Fruit fly (Drosophila melanogaster): ENCODE data around the gene ttm2.
A peak's percentile ranks its signal among the peaks of the same experiment; 100 is the strongest.

The ttm2 gene

DNA sequence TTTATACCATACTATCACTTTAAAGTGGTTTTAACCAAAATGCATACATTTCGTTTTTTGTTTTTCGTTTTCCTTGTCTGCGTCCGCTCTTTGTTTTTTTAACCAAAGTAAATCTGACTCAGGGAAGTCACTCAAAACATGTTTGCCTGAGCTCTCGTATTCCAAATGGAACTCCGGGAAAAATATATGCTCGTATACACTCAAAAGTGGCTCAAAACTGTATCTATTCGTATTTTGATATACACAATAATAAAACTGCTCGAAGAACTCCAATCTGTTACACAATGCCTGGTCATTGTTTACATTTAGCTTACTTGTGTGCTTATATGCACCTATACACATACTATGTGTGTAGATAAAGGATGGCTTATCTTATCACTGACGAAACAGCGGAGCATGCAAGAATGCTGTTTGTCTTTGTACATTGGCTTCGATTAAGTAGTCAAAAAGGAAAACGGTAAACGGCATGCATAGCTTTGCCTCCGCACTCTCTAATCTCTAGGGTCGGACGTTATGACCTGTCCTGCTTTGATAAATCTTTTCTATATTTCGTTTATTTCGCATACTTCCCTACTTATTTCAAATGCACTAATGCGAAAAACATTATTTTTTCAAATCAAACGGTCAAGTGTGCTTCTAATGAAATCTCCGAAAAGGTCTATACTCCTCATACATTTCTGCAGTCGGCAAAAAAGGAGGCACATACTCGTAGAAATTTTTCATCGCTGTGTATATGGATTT, 4.0 kb upstream of the ttm2 start, which contains the start of gene miple2 (continued):
- no peak for TF ChIP-seq dimm (GFP tag; IDR thresholded peaks at IDR 0.05)
- TF ChIP-seq Optix (GFP tag; IDR thresholded peaks at IDR 0.05), result no peak
- 0 out of 2 replicates have a peak, but pooled peaks have one; percentile 14 for TF ChIP-seq CG14441 (GFP tag; IDR thresholded peaks at IDR 0.05)
- TF ChIP-seq Dad (GFP tag; optimal IDR thresholded peaks at IDR 0.05), result no peak
- no peak for TF ChIP-seq gt (GFP tag; IDR thresholded peaks at IDR 0.05)
- no peak for TF ChIP-seq crp (GFP tag; optimal IDR thresholded peaks at IDR 0.05)
- no peak for TF ChIP-seq ttk (GFP tag; IDR thresholded peaks at IDR 0.05)
- no peak for TF ChIP-seq so (GFP tag; IDR thresholded peaks at IDR 0.05)
- TF ChIP-seq CG31224 (GFP tag; IDR thresholded peaks at IDR 0.05), result no peak
- no peak for TF ChIP-seq tgo (GFP tag; IDR thresholded peaks at IDR 0.05)
- no peak for TF ChIP-seq Abd-B (GFP tag; optimal IDR thresholded peaks at IDR 0.05)
- no peak for TF ChIP-seq CG7372 (GFP tag; IDR thresholded peaks at IDR 0.05)
- peak; percentile 1 for TF ChIP-seq CG30431 (GFP tag; optimal IDR thresholded peaks at IDR 0.05)
- TF ChIP-seq br (optimal IDR thresholded peaks at IDR 0.05), result no peak
- TF ChIP-seq CG1529 (GFP tag; optimal IDR thresholded peaks at IDR 0.05), result peak; percentile 55
- TF ChIP-seq CG12942 (GFP tag; optimal IDR thresholded peaks at IDR 0.05), result peak; percentile 21
- TF ChIP-seq Dref (GFP tag; IDR thresholded peaks at IDR 0.05), result no peak
- TF ChIP-seq CG15514 (GFP tag; optimal IDR thresholded peaks at IDR 0.05), result no peak
- TF ChIP-seq ham (GFP tag; IDR thresholded peaks at IDR 0.05), result no peak
- peak; percentile 37 for TF ChIP-seq CG33213 (GFP tag; optimal IDR thresholded peaks at IDR 0.05)
- no peak for TF ChIP-seq sna (GFP tag; IDR thresholded peaks at IDR 0.05; ENCODE audit: partially characterized antibody)
- no peak for TF ChIP-seq ewg (GFP tag; optimal IDR thresholded peaks at IDR 0.05)
- no peak for TF ChIP-seq Lim3 (GFP tag; IDR thresholded peaks at IDR 0.05)
- TF ChIP-seq vnd (GFP tag; IDR thresholded peaks at IDR 0.05; ENCODE audit: partially characterized antibody), result no peak
- no peak for TF ChIP-seq B-H2 (GFP tag; optimal IDR thresholded peaks at IDR 0.05)
- TF ChIP-seq CG12769 (tag; optimal IDR thresholded peaks at IDR 0.05), result peak; percentile 59
- no peak for TF ChIP-seq lov (optimal IDR thresholded peaks at IDR 0.05)
- TF ChIP-seq lov (GFP tag; IDR thresholded peaks at IDR 0.05), result no peak
- 0 out of 3 replicates have a peak, but pooled peaks have one; percentile 6 for TF ChIP-seq zfh1 (GFP tag; IDR thresholded peaks at IDR 0.05)
- no peak for TF ChIP-seq CG10462 (GFP tag; optimal IDR thresholded peaks at IDR 0.05)
- no peak for TF ChIP-seq NC2β (GFP tag; optimal IDR thresholded peaks at IDR 0.05)
- TF ChIP-seq CG7556 (GFP tag; optimal IDR thresholded peaks at IDR 0.05), result peak; percentile 79
- no peak for TF ChIP-seq Sox100B (GFP tag; optimal IDR thresholded peaks at IDR 0.05)
- TF ChIP-seq CG30020 (tag; optimal IDR thresholded peaks at IDR 0.05), result peak; percentile 13
- TF ChIP-seq stc (GFP tag; IDR thresholded peaks at IDR 0.05), result no peak
- TF ChIP-seq CG3838 (GFP tag; optimal IDR thresholded peaks at IDR 0.05), result no peak
- peak; percentile 84 for TF ChIP-seq sens (GFP tag)
- TF ChIP-seq CG17802 (tag; optimal IDR thresholded peaks at IDR 0.05), result no peak
- peak; percentile 69 for TF ChIP-seq CG2678 (tag; optimal IDR thresholded peaks at IDR 0.05)
- TF ChIP-seq CG32532 (GFP tag; IDR thresholded peaks at IDR 0.05), result no peak
- TF ChIP-seq cg (GFP tag; optimal IDR thresholded peaks at IDR 0.05), result peak; percentile 91
- no peak; the same call in 1 of the 2 replicates for TF ChIP-seq CG31441 (GFP tag; IDR thresholded peaks at IDR 0.05)
- no peak for TF ChIP-seq CG10366 (GFP tag; IDR thresholded peaks at IDR 0.05)
- peak; percentile 75 for TF ChIP-seq CG4328 (GFP tag; optimal IDR thresholded peaks at IDR 0.05)
- TF ChIP-seq crc (GFP tag; optimal IDR thresholded peaks at IDR 0.05), result peak; percentile 19
- TF ChIP-seq croc (GFP tag; conservative IDR thresholded peaks at IDR 0.05), result no peak
- no peak for TF ChIP-seq pita (GFP tag; optimal IDR thresholded peaks at IDR 0.05)
- TF ChIP-seq CG11723 (GFP tag; optimal IDR thresholded peaks at IDR 0.05), result no peak
- no peak for TF ChIP-seq CG4617 (GFP tag; optimal IDR thresholded peaks at IDR 0.05; ENCODE audit: borderline replicate concordance)
- TF ChIP-seq Fer1 (GFP tag; optimal IDR thresholded peaks at IDR 0.05), result peak; percentile 56
- no peak for TF ChIP-seq lbe (GFP tag; optimal IDR thresholded peaks at IDR 0.05)
